Fruit fly (Drosophila melanogaster): ENCODE measurements around the gene AP-2sigma.

DNA sequence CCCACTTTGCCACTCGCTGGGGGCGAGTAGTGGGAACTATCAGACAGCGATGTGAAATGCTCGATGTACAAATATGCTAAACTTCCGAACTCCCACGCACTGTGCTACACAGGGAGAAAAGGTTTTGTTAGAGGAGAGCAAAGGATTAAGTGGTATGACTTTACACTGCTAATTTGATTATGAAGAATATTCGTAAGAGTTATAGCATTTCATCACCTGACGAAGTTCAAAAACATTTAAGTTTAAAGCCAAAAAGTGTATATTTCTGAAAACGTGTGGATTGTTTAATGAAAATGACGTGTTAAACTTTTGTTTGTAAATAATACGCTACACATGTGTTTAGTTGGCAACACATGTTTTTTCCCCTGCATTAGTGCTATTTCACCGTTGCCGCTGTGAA, 18.6 kb upstream of the AP-2sigma start:
- no peak for TF ChIP-seq tai (GFP tag; optimal IDR thresholded peaks at IDR 0.05)
- TF ChIP-seq h (GFP tag; optimal IDR thresholded peaks at IDR 0.05) = no peak
- TF ChIP-seq woc (GFP tag; optimal IDR thresholded peaks at IDR 0.05) = no peak
- no peak for TF ChIP-seq Jra (GFP tag; optimal IDR thresholded peaks at IDR 0.05)
- no peak for TF ChIP-seq Myc (optimal IDR thresholded peaks at IDR 0.05)
- TF ChIP-seq foxo (GFP tag; optimal IDR thresholded peaks at IDR 0.05) = no peak
- no peak for TF ChIP-seq CrebA (GFP tag; optimal IDR thresholded peaks at IDR 0.05; ENCODE audit: borderline replicate concordance)
